Fruit fly (Drosophila melanogaster) whole organism: ENCODE data around the gene spict.

ENCODE experiments used
- CG8478 ChIP-seq: fragments of >200 bp; optimal IDR thresholded peaks from 2 replicates; lab custom pipeline; 2018; ENCODE audit warnings: inconsistent platforms
- Dll ChIP-seq: fragments of >200 bp; optimal IDR thresholded peaks from 2 replicates; lab custom pipeline; 2017
- EcR ChIP-seq, 2 experiments: fragments of >200 bp; optimal IDR thresholded peaks; 2 replicates each; lab custom pipeline; 2017; ENCODE audit warnings: missing biosample characterization in 2 of 2, missing genetic modification characterization in 2 of 2, missing genetic modification reagents in 2 of 2
- pan ChIP-seq: fragments of >200 bp; optimal IDR thresholded peaks from 2 replicates; lab custom pipeline; 2017
- usp ChIP-seq: fragments of >200 bp; optimal IDR thresholded peaks from 2 replicates; lab custom pipeline; 2017; ENCODE audit warnings: missing biosample characterization, missing genetic modification characterization, mixed read lengths

- TF ChIP-seq Dll (lab: Kevin White, UChicago) (no peak), CG8478 (lab: Kevin White, UChicago) (no peak), pan (lab: Kevin White, UChicago) (no peak), EcR (GFP tag; optimal IDR thresholded peaks at IDR 0.05; lab: Kevin White, UChicago) (no peak), usp (no peak)
These were observed 3.0 kb upstream of the spict start for dm6 chr2L:12701498-12701897.
